Fruit fly (Drosophila melanogaster) whole organism, embryonic: ENCODE results near the gene CG4393.

Experiments used
- ATbp ChIP-seq: fragments of 200-800 bp; sonication (Bioruptor generic); optimal IDR thresholded peaks from 2 replicates; lab custom pipeline; 2017; ENCODE audit warnings: missing biosample characterization, mild to moderate bottlenecking, missing genetic modification characterization, missing genetic modification reagents
- Bteb2 ChIP-seq: fragments of 200-800 bp; sonication (Bioruptor generic); optimal IDR thresholded peaks from 2 replicates; lab custom pipeline; 2016; ENCODE audit warnings: missing biosample characterization, missing genetic modification characterization
- CG10366 ChIP-seq: fragments of 200-800 bp; sonication (Bioruptor generic); IDR thresholded peaks from 2 replicates; pipeline ENCODE4 v1.3.6; 2022; ENCODE audit warnings: missing biosample characterization, missing genetic modification characterization
- CG11093 ChIP-seq: fragments of 200-800 bp; sonication (Bioruptor generic); IDR thresholded peaks from 3 replicates; pipeline ENCODE4 v1.3.6; 2022; ENCODE audit warnings: missing biosample characterization, missing genetic modification characterization
- CG11504 ChIP-seq: fragments of 200-800 bp; sonication (Bioruptor generic); optimal IDR thresholded peaks from 3 replicates; lab custom pipeline; 2019; ENCODE audit warnings: missing biosample characterization, mild to moderate bottlenecking, missing genetic modification characterization, moderate library complexity
- CG11560 ChIP-seq: fragments of 200-800 bp; sonication (Bioruptor generic); IDR thresholded peaks from 3 replicates; pipeline ENCODE4 v1.3.6; 2022; ENCODE audit warnings: missing biosample characterization, missing genetic modification characterization
- CG13624 ChIP-seq: fragments of 200-800 bp; sonication (Bioruptor generic); optimal IDR thresholded peaks from 2 replicates; lab custom pipeline; 2016; ENCODE audit warnings: missing biosample characterization, missing genetic modification characterization
- CG14667 ChIP-seq: fragments of 200-800 bp; sonication (Bioruptor generic); IDR thresholded peaks from 2 replicates; pipeline ENCODE4 v1.3.6; 2022; ENCODE audit warnings: missing biosample characterization, missing genetic modification characterization
- CG17385 ChIP-seq: fragments of 200-800 bp; sonication (Bioruptor generic); optimal IDR thresholded peaks from 3 replicates; lab custom pipeline; 2018; ENCODE audit warnings: missing biosample characterization, mild to moderate bottlenecking, missing genetic modification characterization
- CG2116 ChIP-seq: fragments of 200-800 bp; sonication (Bioruptor generic); optimal IDR thresholded peaks from 3 replicates; lab custom pipeline; 2018; ENCODE audit warnings: missing biosample characterization, mild to moderate bottlenecking, missing genetic modification characterization
- CG30431 ChIP-seq: fragments of 200-800 bp; sonication (Bioruptor generic); optimal IDR thresholded peaks from 2 replicates; lab custom pipeline; 2017; ENCODE audit warnings: missing biosample characterization, missing genetic modification characterization
- CG3847 ChIP-seq: fragments of 200-800 bp; sonication (Bioruptor generic); IDR thresholded peaks from 2 replicates; pipeline ENCODE4 v1.3.6; 2022; ENCODE audit warnings: missing biosample characterization, missing genetic modification characterization
- CG4404 ChIP-seq: fragments of 200-800 bp; sonication (Bioruptor generic); IDR thresholded peaks from 2 replicates; pipeline ENCODE4 v1.3.6; 2022; ENCODE audit warnings: missing biosample characterization, missing genetic modification characterization
- CG5245 ChIP-seq: fragments of 200-800 bp; sonication (Bioruptor generic); optimal IDR thresholded peaks from 3 replicates; lab custom pipeline; 2016; ENCODE audit warnings: missing biosample characterization, missing genetic modification characterization
- CG7357 ChIP-seq: fragments of 200-800 bp; sonication (Bioruptor generic); IDR thresholded peaks from 3 replicates; pipeline ENCODE4 v1.3.6; 2022; ENCODE audit warnings: missing biosample characterization, missing genetic modification characterization
- CG7839 ChIP-seq: fragments of 200-800 bp; sonication (Bioruptor generic); optimal IDR thresholded peaks from 3 replicates; lab custom pipeline; 2018; ENCODE audit warnings: missing biosample characterization, mild to moderate bottlenecking, missing genetic modification characterization, moderate library complexity
- CG8359 ChIP-seq: fragments of 200-800 bp; sonication (Bioruptor generic); optimal IDR thresholded peaks from 2 replicates; lab custom pipeline; 2017; ENCODE audit warnings: missing biosample characterization, mild to moderate bottlenecking, missing genetic modification characterization, borderline replicate concordance
- CG8388 ChIP-seq: fragments of 200-800 bp; sonication (Bioruptor generic); optimal IDR thresholded peaks from 2 replicates; lab custom pipeline; 2019; ENCODE audit warnings: missing biosample characterization, mild to moderate bottlenecking, missing genetic modification characterization, moderate library complexity
- Dad ChIP-seq: fragments of 200-800 bp; sonication (Bioruptor generic); optimal IDR thresholded peaks from 3 replicates; lab custom pipeline; 2016; ENCODE audit warnings: missing biosample characterization, missing genetic modification characterization
- Dp ChIP-seq: fragments of 200-800 bp; sonication (Bioruptor generic); optimal IDR thresholded peaks from 2 replicates; lab custom pipeline; 2018; ENCODE audit warnings: missing biosample characterization, mild to moderate bottlenecking, missing genetic modification characterization, moderate library complexity
- E2f1 ChIP-seq: fragments of 200-800 bp; sonication (Bioruptor generic); IDR thresholded peaks from 2 replicates; pipeline ENCODE4 v1.3.6; 2022; ENCODE audit warnings: missing biosample characterization, missing genetic modification characterization
- HLH54F ChIP-seq: fragments of 200-800 bp; sonication (Bioruptor generic); optimal IDR thresholded peaks from 3 replicates; lab custom pipeline; 2016; ENCODE audit warnings: missing biosample characterization, missing genetic modification characterization
- Hsf ChIP-seq: fragments of 200-800 bp; sonication (Bioruptor generic); optimal IDR thresholded peaks from 3 replicates; lab custom pipeline; 2016; ENCODE audit warnings: missing biosample characterization, missing genetic modification characterization
- MESR4 ChIP-seq: fragments of 200-800 bp; sonication (Bioruptor generic); optimal IDR thresholded peaks from 2 replicates; lab custom pipeline; 2018; ENCODE audit warnings: missing biosample characterization, mild to moderate bottlenecking, missing genetic modification characterization, moderate library complexity
- Nf-YA ChIP-seq: fragments of 200-800 bp; sonication (Bioruptor generic); IDR thresholded peaks from 2 replicates; pipeline ENCODE4 v1.3.6; 2022; ENCODE audit warnings: missing biosample characterization, missing genetic modification characterization
- Rx ChIP-seq: fragments of 200-800 bp; sonication (Bioruptor generic); IDR thresholded peaks from 2 replicates; pipeline ENCODE4 v1.3.6; 2022; ENCODE audit warnings: missing biosample characterization, missing genetic modification characterization
- Scr ChIP-seq: fragments of 200-800 bp; sonication (Bioruptor generic); IDR thresholded peaks from 2 replicates; pipeline ENCODE4 v1.3.6; 2022; ENCODE audit warnings: missing biosample characterization, missing genetic modification characterization; ENCODE audit not compliant: partially characterized antibody
- ab ChIP-seq: fragments of 200-800 bp; sonication (Bioruptor generic); optimal IDR thresholded peaks from 2 replicates; lab custom pipeline; 2016; ENCODE audit warnings: missing biosample characterization, missing genetic modification characterization
- al ChIP-seq: fragments of 200-800 bp; sonication (Bioruptor generic); IDR thresholded peaks from 2 replicates; pipeline ENCODE4 v1.3.6; 2022; ENCODE audit warnings: missing biosample characterization, missing genetic modification characterization
- ap ChIP-seq: fragments of 200-800 bp; sonication (Bioruptor generic); IDR thresholded peaks from 2 replicates; pipeline ENCODE4 v1.3.6; 2022; ENCODE audit warnings: missing biosample characterization, missing genetic modification characterization
- ato ChIP-seq: fragments of 200-800 bp; sonication (Bioruptor generic); IDR thresholded peaks from 2 replicates; pipeline ENCODE4 v1.3.6; 2022; ENCODE audit warnings: missing biosample characterization, missing genetic modification characterization; ENCODE audit not compliant: partially characterized antibody
- bbx ChIP-seq: fragments of 200-800 bp; sonication (Bioruptor generic); IDR thresholded peaks from 2 replicates; pipeline ENCODE4 v1.3.6; 2022; ENCODE audit warnings: missing biosample characterization, missing genetic modification characterization; ENCODE audit not compliant: partially characterized antibody
- chif ChIP-seq, 2 experiments: fragments of 200-800 bp; sonication (Bioruptor generic); optimal IDR thresholded peaks; 3 replicates each; lab custom pipeline; 2016; ENCODE audit warnings: missing biosample characterization in 2 of 2, missing genetic modification characterization in 2 of 2
- chm ChIP-seq: fragments of 200-800 bp; sonication (Bioruptor generic); IDR thresholded peaks from 2 replicates; pipeline ENCODE4 v1.3.6; 2022; ENCODE audit warnings: missing biosample characterization, missing genetic modification characterization
- chn ChIP-seq: fragments of 200-800 bp; sonication (Bioruptor generic); optimal IDR thresholded peaks from 2 replicates; lab custom pipeline; 2016; ENCODE audit warnings: missing biosample characterization, missing genetic modification characterization
- crc ChIP-seq: fragments of 200-800 bp; sonication (Bioruptor generic); optimal IDR thresholded peaks from 2 replicates; lab custom pipeline; 2016; ENCODE audit warnings: missing biosample characterization, missing genetic modification characterization
- da ChIP-seq: fragments of 200-800 bp; sonication (Bioruptor generic); optimal IDR thresholded peaks from 2 replicates; lab custom pipeline; 2016; ENCODE audit warnings: missing biosample characterization, missing genetic modification characterization
- grau ChIP-seq: fragments of 200-800 bp; optimal IDR thresholded peaks from 3 replicates; lab custom pipeline; 2019; ENCODE audit warnings: missing biosample characterization, mild to moderate bottlenecking, missing genetic modification characterization, moderate library complexity
- ken ChIP-seq: fragments of 200-800 bp; sonication (Bioruptor generic); IDR thresholded peaks from 3 replicates; pipeline ENCODE4 v1.3.6; 2022; ENCODE audit warnings: missing biosample characterization, missing genetic modification characterization
- kni ChIP-seq: fragments of 200-800 bp; sonication (Bioruptor generic); optimal IDR thresholded peaks from 3 replicates; lab custom pipeline; 2017; ENCODE audit warnings: mild to moderate bottlenecking, missing biosample characterization, missing genetic modification reagents, missing genetic modification characterization
- lov ChIP-seq, 2 experiments: fragments of 200-800 bp in 1 of 2; fragments of >200 bp in 1 of 2; sonication (Bioruptor generic) in 1 of 2; IDR thresholded peaks in 1 of 2; optimal IDR thresholded peaks in 1 of 2; 2 replicates in 1 of 2; 3 replicates in 1 of 2; pipeline versions ENCODE4 v1.3.6 to Lab custom; 2017 to 2022; ENCODE audit warnings: missing biosample characterization in 1 of 2, missing genetic modification characterization in 1 of 2
- pho ChIP-seq: fragments of 200-800 bp; sonication (Bioruptor generic); optimal IDR thresholded peaks from 2 replicates; lab custom pipeline; 2016; ENCODE audit warnings: missing biosample characterization, missing genetic modification characterization
- pita ChIP-seq: fragments of 200-800 bp; sonication (Bioruptor generic); optimal IDR thresholded peaks from 2 replicates; lab custom pipeline; 2017; ENCODE audit warnings: missing biosample characterization, mild to moderate bottlenecking, missing genetic modification characterization
- pum ChIP-seq: fragments of 200-800 bp; sonication (Bioruptor generic); optimal IDR thresholded peaks from 2 replicates; lab custom pipeline; 2016; ENCODE audit warnings: missing biosample characterization, missing genetic modification characterization
- pzg ChIP-seq: fragments of 200-800 bp; sonication (Bioruptor generic); optimal IDR thresholded peaks from 3 replicates; lab custom pipeline; 2018; ENCODE audit warnings: missing biosample characterization, mild to moderate bottlenecking, missing genetic modification characterization, moderate library complexity
- slp2 ChIP-seq: fragments of 200-800 bp; sonication (Bioruptor generic); optimal IDR thresholded peaks from 2 replicates; lab custom pipeline; 2016; ENCODE audit warnings: missing biosample characterization, missing genetic modification characterization
- so ChIP-seq: fragments of 200-800 bp; sonication (Bioruptor generic); IDR thresholded peaks from 3 replicates; pipeline ENCODE4 v1.3.6; 2022; ENCODE audit warnings: missing biosample characterization, missing genetic modification characterization
- sqz ChIP-seq: fragments of 200-800 bp; sonication (Bioruptor generic); optimal IDR thresholded peaks from 3 replicates; lab custom pipeline; 2018; ENCODE audit warnings: missing biosample characterization, mild to moderate bottlenecking, missing genetic modification characterization
- tio ChIP-seq: fragments of 200-800 bp; sonication (Bioruptor generic); optimal IDR thresholded peaks from 2 replicates; lab custom pipeline; 2017; ENCODE audit warnings: missing biosample characterization, missing genetic modification characterization, inconsistent platforms
- ttk ChIP-seq: fragments of 200-800 bp; sonication (Bioruptor generic); IDR thresholded peaks from 2 replicates; pipeline ENCODE4 v2.1.2; 2022; ENCODE audit warnings: missing biosample characterization, missing genetic modification characterization
- wor ChIP-seq: fragments of 200-800 bp; sonication (Bioruptor generic); IDR thresholded peaks from 2 replicates; pipeline ENCODE4 v1.3.6; 2022; ENCODE audit warnings: missing biosample characterization, missing genetic modification characterization

The CG4393 gene

DNA sequence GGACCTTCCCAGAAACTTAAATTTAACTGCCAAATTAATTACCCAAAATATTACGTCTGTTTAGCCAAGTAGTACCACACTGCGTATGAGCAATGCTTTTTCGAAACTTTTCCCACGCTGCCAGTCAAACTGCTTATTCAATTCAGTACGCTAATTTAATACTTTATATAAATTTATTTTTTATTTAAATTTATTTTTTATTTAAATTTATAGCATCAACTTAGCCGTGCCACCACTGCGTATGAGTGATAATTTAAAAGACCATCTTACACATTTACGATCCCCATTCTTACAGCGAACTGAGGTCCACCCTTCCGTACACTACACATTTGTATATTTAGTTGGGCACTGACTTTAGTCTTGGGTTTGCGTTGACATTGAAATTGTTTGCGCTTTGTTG, 49.0 kb downstream of the CG4393 start (continued):
- TF ChIP-seq chn (GFP tag; lab: Kevin White, UChicago): no peak
- no peak for TF ChIP-seq Dad (GFP tag; lab: Kevin White, UChicago)
- peak; percentile 70 for TF ChIP-seq CG3847 (GFP tag; lab: Robert Waterston, UW)
- peak; percentile 21 for TF ChIP-seq CG8388 (GFP tag; lab: Kevin White, UChicago)
- TF ChIP-seq CG14667: no peak
- no peak for TF ChIP-seq pita
- no peak for TF ChIP-seq chif (GFP tag; optimal IDR thresholded peaks at IDR 0.05; lab: Kevin White, UChicago)
- no peak for TF ChIP-seq Hsf (GFP tag; lab: Kevin White, UChicago)
- no peak for TF ChIP-seq HLH54F (GFP tag; lab: Kevin White, UChicago)
- TF ChIP-seq CG7357 (GFP tag; lab: Robert Waterston, UW): peak; percentile 59
- TF ChIP-seq CG5245 (GFP tag; lab: Kevin White, UChicago): no peak
- peak; percentile 48; the same call in 1 of the 2 replicates for TF ChIP-seq E2f1 (GFP tag; lab: Robert Waterston, UW)
- peak; percentile 74; the same call in 2 of the 3 replicates for TF ChIP-seq so (GFP tag; lab: Robert Waterston, UW)
- peak; percentile 83 for TF ChIP-seq CG7839
- no peak for TF ChIP-seq Bteb2 (GFP tag; lab: Kevin White, UChicago)
- no peak for TF ChIP-seq ab
- no peak for TF ChIP-seq Scr (GFP tag; lab: Robert Waterston, UW)
- TF ChIP-seq grau: peak; percentile 90
- 0 out of 2 replicates have a peak, but pooled peaks have one; percentile 23 for TF ChIP-seq CG4404
- TF ChIP-seq bbx (GFP tag; lab: Robert Waterston, UW): no peak
- no peak for TF ChIP-seq ttk (GFP tag; lab: Robert Waterston, UW)
- TF ChIP-seq Nf-YA (GFP tag; lab: Robert Waterston, UW): no peak
- TF ChIP-seq pho (GFP tag; lab: Kevin White, UChicago): no peak
- peak; percentile 40; the same call in 1 of the 2 replicates for TF ChIP-seq CG10366 (GFP tag; lab: Robert Waterston, UW)
- TF ChIP-seq CG11560 (tag; lab: Robert Waterston, UW): 0 out of 3 replicates have a peak, but pooled peaks have one; percentile 31
- TF ChIP-seq Rx (GFP tag; lab: Robert Waterston, UW): 0 out of 2 replicates have a peak, but pooled peaks have one; percentile 33
- TF ChIP-seq ap (GFP tag; lab: Robert Waterston, UW): no peak
- peak; percentile 34 for TF ChIP-seq sqz (GFP tag; lab: Kevin White, UChicago)
- peak; percentile 51 for TF ChIP-seq CG30431 (GFP tag; lab: Kevin White, UChicago)
- TF ChIP-seq CG17385: peak; percentile 72
- TF ChIP-seq MESR4 (GFP tag; lab: Kevin White, UChicago): no peak
- TF ChIP-seq CG11504 (tag; lab: Kevin White, UChicago): peak; percentile 85
- no peak for TF ChIP-seq crc (GFP tag; lab: Kevin White, UChicago)
- no peak for TF ChIP-seq lov (optimal IDR thresholded peaks at IDR 0.05; lab: Kevin White, UChicago)
- TF ChIP-seq lov (GFP tag; IDR thresholded peaks at IDR 0.05; lab: Robert Waterston, UW): no peak
- no peak for TF ChIP-seq wor
- TF ChIP-seq tio: peak; percentile 62
- TF ChIP-seq pum (GFP tag; lab: Kevin White, UChicago): no peak
- peak; percentile 76 for TF ChIP-seq al (GFP tag; lab: Robert Waterston, UW)
- no peak for TF ChIP-seq CG13624 (GFP tag; lab: Kevin White, UChicago)
- no peak for TF ChIP-seq chm
- no peak for TF ChIP-seq da (GFP tag; lab: Kevin White, UChicago)
- TF ChIP-seq CG11093: no peak
- peak; percentile 42 for TF ChIP-seq ATbp
- TF ChIP-seq pzg (GFP tag; lab: Kevin White, UChicago): peak; percentile 2
- TF ChIP-seq Dp (GFP tag; lab: Kevin White, UChicago): no peak
- TF ChIP-seq CG8359: peak; percentile 30
- peak; percentile 17 for TF ChIP-seq CG2116 (GFP tag; lab: Kevin White, UChicago)
- no peak for TF ChIP-seq kni
- no peak for TF ChIP-seq ato (GFP tag; lab: Robert Waterston, UW)
- no peak for TF ChIP-seq slp2 (GFP tag; lab: Kevin White, UChicago)
- peak; percentile 35; the same call in 1 of the 3 replicates for TF ChIP-seq ken (GFP tag; lab: Robert Waterston, UW)
